Worm (Caenorhabditis elegans) whole organism, L4 larva: ENCODE data around the gene C25G4.2.

Experiments
- F37D6.2 ChIP-seq: sonication (generic microtip); optimal IDR thresholded peaks from 2 replicates; lab custom pipeline; 2016; ENCODE audit warnings: mild to moderate bottlenecking, missing genetic modification characterization, missing compliant biosample characterization
- F44E2.7 ChIP-seq: fragments of 200-800 bp; sonication (Bioruptor generic); IDR thresholded peaks from 2 replicates; pipeline ENCODE4 v2.1.2; 2022; ENCODE audit warnings: missing genetic modification characterization, missing compliant biosample characterization
- F49E8.2 ChIP-seq: sonication (generic microtip); optimal IDR thresholded peaks from 2 replicates; lab custom pipeline; 2016; ENCODE audit warnings: missing compliant biosample characterization, mild to moderate bottlenecking, missing genetic modification characterization, borderline replicate concordance
- T20F7.1 ChIP-seq: fragments of 200-800 bp; sonication (Bioruptor generic); optimal IDR thresholded peaks from 2 replicates; lab custom pipeline; 2018; ENCODE audit warnings: mild to moderate bottlenecking, missing genetic modification characterization, missing compliant biosample characterization
- Y5F2A.4 ChIP-seq: fragments of 200-800 bp; sonication (Bioruptor generic); optimal IDR thresholded peaks from 2 replicates; lab custom pipeline; 2018; ENCODE audit warnings: mild to moderate bottlenecking, missing genetic modification characterization, missing compliant biosample characterization
- Y75B8A.6 ChIP-seq: fragments of 200-800 bp; sonication (Bioruptor generic); IDR thresholded peaks from 2 replicates; pipeline ENCODE4 v1.3.6; 2022; ENCODE audit warnings: missing genetic modification reagents, missing genetic modification characterization, missing compliant biosample characterization
- ZK337.2 ChIP-seq: fragments of 200-800 bp; sonication (Bioruptor generic); IDR thresholded peaks from 2 replicates; pipeline ENCODE4 v1.3.6; 2022; ENCODE audit warnings: missing genetic modification reagents, missing genetic modification characterization, missing compliant biosample characterization
- ama-1 ChIP-seq: fragments of 150-350 bp; optimal IDR thresholded peaks from 2 replicates; lab custom pipeline; 2014; ENCODE audit warnings: inconsistent platforms, mixed read lengths
- arid-1 ChIP-seq: fragments of 200-800 bp; sonication (Bioruptor generic); conservative IDR thresholded peaks from 2 replicates; pipeline ENCODE4 v1.3.6; 2022; ENCODE audit warnings: missing genetic modification reagents, missing genetic modification characterization, missing compliant biosample characterization
- ceh-20 ChIP-seq: fragments of 200-800 bp; sonication (Bioruptor generic); IDR thresholded peaks from 2 replicates; pipeline ENCODE4 v1.3.6; 2022; ENCODE audit warnings: missing genetic modification reagents, missing genetic modification characterization, missing compliant biosample characterization
- ceh-28 ChIP-seq: fragments of 150-350 bp; optimal IDR thresholded peaks from 2 replicates; lab custom pipeline; 2014; ENCODE audit warnings: missing biosample characterization, missing genetic modification reagents, missing genetic modification characterization
- ceh-44 ChIP-seq: fragments of 200-800 bp; sonication (Bioruptor generic); IDR thresholded peaks from 2 replicates; pipeline ENCODE4 v1.3.6; 2022; ENCODE audit warnings: missing genetic modification reagents, missing genetic modification characterization, missing compliant biosample characterization
- ctbp-1 ChIP-seq: fragments of 200-800 bp; sonication (Bioruptor generic); IDR thresholded peaks from 2 replicates; pipeline ENCODE4 v1.3.6; 2022; ENCODE audit warnings: missing genetic modification reagents, missing genetic modification characterization, missing compliant biosample characterization
- dmd-6 ChIP-seq: fragments of 200-800 bp; sonication (Bioruptor generic); IDR thresholded peaks from 2 replicates; pipeline ENCODE4 v1.3.6; 2022; ENCODE audit warnings: missing genetic modification reagents, missing genetic modification characterization, missing compliant biosample characterization
- dmd-8 ChIP-seq: fragments of 200-800 bp; sonication (Bioruptor generic); IDR thresholded peaks from 2 replicates; pipeline ENCODE4 v1.3.6; 2022; ENCODE audit warnings: missing genetic modification characterization, missing compliant biosample characterization
- dmd-9 ChIP-seq: fragments of 200-800 bp; sonication (Bioruptor generic); IDR thresholded peaks from 2 replicates; pipeline ENCODE4 v1.3.6; 2022; ENCODE audit warnings: missing genetic modification reagents, missing genetic modification characterization, missing compliant biosample characterization
- duxl-1 ChIP-seq: sonication (generic microtip); optimal IDR thresholded peaks from 2 replicates; lab custom pipeline; 2016; ENCODE audit warnings: mild to moderate bottlenecking, missing genetic modification characterization, moderate library complexity, missing compliant biosample characterization; ENCODE audit not compliant: poor library complexity
- dve-1 ChIP-seq: sonication (generic microtip); optimal IDR thresholded peaks from 2 replicates; lab custom pipeline; 2017; ENCODE audit warnings: antibody characterized with exemption, mild to moderate bottlenecking, missing genetic modification characterization, missing compliant biosample characterization; ENCODE audit not compliant: insufficient read depth
- egl-27 ChIP-seq: sonication (generic microtip); optimal IDR thresholded peaks from 3 replicates; lab custom pipeline; 2017; ENCODE audit warnings: missing biosample characterization, missing genetic modification reagents, missing genetic modification characterization
- hif-1 ChIP-seq, 2 experiments: sonication (generic microtip); optimal IDR thresholded peaks; 2 replicates each; lab custom pipeline; 2016 to 2017; ENCODE audit warnings: missing compliant biosample characterization in 2 of 2, missing genetic modification characterization in 2 of 2, missing genetic modification reagents in 2 of 2, missing genotype in 2 of 2, mild to moderate bottlenecking in 1 of 2
- hlh-30 ChIP-seq: sonication (generic microtip); optimal IDR thresholded peaks from 2 replicates; lab custom pipeline; 2017; ENCODE audit warnings: antibody characterized with exemption, mild to moderate bottlenecking, missing genetic modification characterization, missing compliant biosample characterization; ENCODE audit not compliant: insufficient read depth
- lim-7 ChIP-seq: fragments of 200-800 bp; sonication (Bioruptor generic); IDR thresholded peaks from 2 replicates; pipeline ENCODE4 v1.3.6; 2022; ENCODE audit warnings: missing genetic modification characterization, missing compliant biosample characterization
- lin-1 ChIP-seq: fragments of 200-800 bp; sonication (Bioruptor generic); IDR thresholded peaks from 2 replicates; pipeline ENCODE4 v1.3.6; 2022; ENCODE audit warnings: missing genetic modification reagents, missing genetic modification characterization, missing compliant biosample characterization
- lin-15B ChIP-seq: fragments of 150-350 bp; sonication (generic microtip); optimal IDR thresholded peaks from 3 replicates; lab custom pipeline; 2014; ENCODE audit warnings: missing biosample characterization, missing genetic modification characterization
- lin-38 ChIP-seq: fragments of 200-800 bp; sonication (Bioruptor generic); IDR thresholded peaks from 2 replicates; pipeline ENCODE4 v1.3.6; 2022; ENCODE audit warnings: missing genetic modification reagents, missing genetic modification characterization, missing compliant biosample characterization
- madf-5 ChIP-seq, 2 experiments: fragments of 200-800 bp; sonication (Bioruptor generic); IDR thresholded peaks; 2 replicates each; pipeline ENCODE4 v1.3.6; 2022; ENCODE audit warnings: missing compliant biosample characterization in 2 of 2, missing genetic modification characterization in 2 of 2
- madf-9 ChIP-seq: fragments of 200-800 bp; sonication (Bioruptor generic); conservative IDR thresholded peaks from 2 replicates; pipeline ENCODE4 v1.3.6; 2022; ENCODE audit warnings: missing genetic modification reagents, missing genetic modification characterization, missing compliant biosample characterization
- mdt-29 ChIP-seq: fragments of 200-800 bp; sonication (Bioruptor generic); IDR thresholded peaks from 2 replicates; pipeline ENCODE4 v1.3.6; 2022; ENCODE audit warnings: missing genetic modification reagents, missing genetic modification characterization, missing compliant biosample characterization
- mep-1 ChIP-seq: fragments of 150-350 bp; sonication (generic microtip); optimal IDR thresholded peaks from 3 replicates; lab custom pipeline; 2014; ENCODE audit warnings: missing biosample characterization, missing genetic modification characterization
- mes-2 ChIP-seq: sonication (generic microtip); optimal IDR thresholded peaks from 2 replicates; lab custom pipeline; 2016; ENCODE audit warnings: missing genotype, mild to moderate bottlenecking, missing genetic modification characterization, missing compliant biosample characterization; ENCODE audit not compliant: poor library complexity, severe bottlenecking
- mxl-2 ChIP-seq: fragments of 200-800 bp; sonication (Bioruptor generic); conservative IDR thresholded peaks from 2 replicates; pipeline ENCODE4 v1.3.6; 2022; ENCODE audit warnings: missing genetic modification reagents, missing genetic modification characterization, missing compliant biosample characterization
- nhr-102 ChIP-seq: sonication (generic microtip); optimal IDR thresholded peaks from 2 replicates; lab custom pipeline; 2016; ENCODE audit warnings: mild to moderate bottlenecking, missing genetic modification characterization, moderate library complexity, missing compliant biosample characterization
- nhr-41 ChIP-seq: fragments of 200-800 bp; sonication (Bioruptor generic); IDR thresholded peaks from 2 replicates; pipeline ENCODE4 v1.3.6; 2022; ENCODE audit warnings: missing genetic modification reagents, missing genetic modification characterization, missing compliant biosample characterization
- nhr-48 ChIP-seq: sonication (generic microtip); optimal IDR thresholded peaks from 2 replicates; lab custom pipeline; 2016; ENCODE audit warnings: mild to moderate bottlenecking, missing genetic modification characterization, missing compliant biosample characterization
- nhr-6 ChIP-seq: fragments of 150-350 bp; optimal IDR thresholded peaks from 2 replicates; lab custom pipeline; 2014; ENCODE audit warnings: missing biosample characterization, missing genetic modification characterization
- saeg-2 ChIP-seq: fragments of 200-800 bp; sonication (Bioruptor generic); IDR thresholded peaks from 2 replicates; pipeline ENCODE4 v1.3.6; 2022; ENCODE audit warnings: missing genetic modification reagents, missing genetic modification characterization, missing compliant biosample characterization
- snpc-1.2 ChIP-seq: fragments of 200-800 bp; sonication (Bioruptor generic); IDR thresholded peaks from 2 replicates; pipeline ENCODE4 v1.3.6; 2022; ENCODE audit warnings: missing genetic modification reagents, missing genetic modification characterization, missing compliant biosample characterization
- snpc-4 ChIP-seq: fragments of 150-350 bp; optimal IDR thresholded peaks from 2 replicates; lab custom pipeline; 2014; ENCODE audit warnings: missing biosample characterization, missing genetic modification characterization
- spr-1 ChIP-seq: sonication (generic microtip); optimal IDR thresholded peaks from 2 replicates; lab custom pipeline; 2016; ENCODE audit warnings: mild to moderate bottlenecking, missing genetic modification characterization, missing compliant biosample characterization
- spr-3 ChIP-seq: fragments of 200-800 bp; sonication (Bioruptor generic); optimal IDR thresholded peaks from 2 replicates; lab custom pipeline; 2018; ENCODE audit warnings: mild to moderate bottlenecking, missing genetic modification characterization, missing compliant biosample characterization
- unc-62 ChIP-seq, 3 experiments: fragments of 150-350 bp in 1 of 3; sonication (generic microtip); optimal IDR thresholded peaks in 2 of 3; peaks in 1 of 3; 1 replicate in 1 of 3; 2 replicates in 2 of 3; lab custom pipeline; 2014 to 2017; ENCODE audit warnings: missing biosample characterization in 3 of 3, missing genetic modification characterization in 3 of 3, missing genetic modification reagents in 3 of 3, missing genotype in 1 of 3
- zag-1 ChIP-seq: fragments of 150-350 bp; optimal IDR thresholded peaks from 2 replicates; lab custom pipeline; 2014; ENCODE audit warnings: missing biosample characterization, missing genetic modification characterization
- zfp-3 ChIP-seq: fragments of 200-800 bp; sonication (Bioruptor generic); conservative IDR thresholded peaks from 2 replicates; pipeline ENCODE4 v1.3.6; 2022; ENCODE audit warnings: missing genetic modification reagents, missing genetic modification characterization, missing compliant biosample characterization
- zip-11 ChIP-seq: fragments of 200-800 bp; sonication (Bioruptor generic); IDR thresholded peaks from 2 replicates; pipeline ENCODE4 v1.3.6; 2022; ENCODE audit warnings: missing genetic modification characterization, missing compliant biosample characterization

The C25G4.2 gene

ce11 chrIV:12417536-12418195 lies 26.2 kb downstream of the C25G4.2 start, which contains the start of gene F08G5.3 (continued):
- TF ChIP-seq F49E8.2 (tag; lab: Kevin White, UChicago) (peak; percentile 51), nhr-6 (tag; lab: Kevin White, UChicago) (peak; percentile 50), dmd-9 (GFP tag; lab: Robert Waterston, UW) (peak; percentile 74; the same call in 1 of the 2 replicates), dve-1 (tag; lab: Kevin White, UChicago) (peak; percentile 52), lim-7 (GFP tag; lab: Robert Waterston, UW) (peak; percentile 95), mep-1 (tag; lab: Kevin White, UChicago) (peak; percentile 49), snpc-4 (no peak), lin-15B (no peak), T20F7.1 (GFP tag; lab: Kevin White, UChicago) (peak; percentile 41), nhr-48 (tag; lab: Kevin White, UChicago) (peak; percentile 23), zag-1 (tag; lab: Kevin White, UChicago) (no peak), mes-2 (tag; lab: Kevin White, UChicago) (peak; percentile 73), F37D6.2 (tag; lab: Kevin White, UChicago) (no peak), lin-1 (GFP tag; lab: Robert Waterston, UW) (peak; percentile 55; the same call in 1 of the 2 replicates), Y75B8A.6 (GFP tag; lab: Robert Waterston, UW) (0 out of 2 replicates have a peak, but pooled peaks have one; percentile 53), arid-1 (GFP tag; lab: Robert Waterston, UW) (peak; percentile 86), hif-1 (tag; optimal IDR thresholded peaks at IDR 0.05; lab: Kevin White, UChicago) (peak in 1 of 2 experiments; percentile 33), mxl-2 (GFP tag; lab: Robert Waterston, UW) (0 out of 2 replicates have a peak, but pooled peaks have one; percentile 34), spr-1 (tag; lab: Kevin White, UChicago) (no peak), unc-62 (GFP tag; optimal IDR thresholded peaks at IDR 0.05 in 1 of 2; lab: Kevin White, UChicago) (no peak), unc-62 (tag; optimal IDR thresholded peaks at IDR 0.05; lab: Kevin White, UChicago) (no peak), egl-27 (tag; lab: Kevin White, UChicago) (no peak), dmd-8 (GFP tag; lab: Robert Waterston, UW) (peak; percentile 82), madf-9 (GFP tag; lab: Robert Waterston, UW) (no peak), ama-1 (lab: Kevin White, UChicago) (no peak), F44E2.7 (GFP tag; lab: Robert Waterston, UW) (no peak), hlh-30 (tag; lab: Kevin White, UChicago) (peak; percentile 59), dmd-6 (GFP tag; lab: Robert Waterston, UW) (peak; percentile 46), ctbp-1 (GFP tag; lab: Robert Waterston, UW) (peak; percentile 76), ZK337.2 (peak; percentile 73), snpc-1.2 (GFP tag; lab: Robert Waterston, UW) (peak; percentile 91), zfp-3 (peak; percentile 81), duxl-1 (tag; lab: Kevin White, UChicago) (peak; percentile 37), nhr-102 (peak; percentile 65), ceh-44 (0 out of 2 replicates have a peak, but pooled peaks have one; percentile 43), lin-38 (peak; percentile 82), ceh-20 (peak; percentile 68), zip-11 (GFP tag; lab: Robert Waterston, UW) (no peak), spr-3 (GFP tag; lab: Kevin White, UChicago) (peak; percentile 53), mdt-29 (GFP tag; lab: Robert Waterston, UW) (peak; percentile 72; the same call in 1 of the 2 replicates), madf-5 (GFP tag; IDR thresholded peaks at IDR 0.05; lab: Robert Waterston, UW) (peak in 1 of 2 experiments; percentile 66; a peak in 1 of 4 replicates), Y5F2A.4 (GFP tag; lab: Kevin White, UChicago) (peak; percentile 25), saeg-2 (GFP tag; lab: Robert Waterston, UW) (peak; percentile 66; the same call in 1 of the 2 replicates), nhr-41 (GFP tag; lab: Robert Waterston, UW) (peak; percentile 45; the same call in 1 of the 2 replicates), ceh-28 (no peak)
